Fruit fly (Drosophila melanogaster) whole organism, embryonic: ENCODE results near the gene Snx21.

Experiments used
- Abd-B ChIP-seq: fragments of 200-800 bp; sonication (Bioruptor generic); optimal IDR thresholded peaks from 2 replicates; lab custom pipeline; 2018; ENCODE audit warnings: missing biosample characterization, mild to moderate bottlenecking, missing genetic modification characterization, moderate library complexity
- Aef1 ChIP-seq: fragments of 200-800 bp; sonication (Bioruptor generic); IDR thresholded peaks from 3 replicates; pipeline ENCODE4 v1.3.6; 2022; ENCODE audit warnings: missing biosample characterization, missing genetic modification characterization
- CG13624 ChIP-seq: fragments of 200-800 bp; sonication (Bioruptor generic); optimal IDR thresholded peaks from 2 replicates; lab custom pipeline; 2016; ENCODE audit warnings: missing biosample characterization, missing genetic modification characterization
- CG13775 ChIP-seq: fragments of 200-800 bp; sonication (Bioruptor generic); optimal IDR thresholded peaks from 3 replicates; lab custom pipeline; 2017; ENCODE audit warnings: missing biosample characterization, mild to moderate bottlenecking, missing genetic modification characterization
- CG15601 ChIP-seq: fragments of 200-800 bp; sonication (Bioruptor generic); optimal IDR thresholded peaks from 3 replicates; lab custom pipeline; 2019; ENCODE audit warnings: missing biosample characterization, mild to moderate bottlenecking, missing genetic modification characterization, moderate library complexity
- CG16815 ChIP-seq: fragments of 200-800 bp; sonication (Bioruptor generic); optimal IDR thresholded peaks from 3 replicates; lab custom pipeline; 2017; ENCODE audit warnings: missing biosample characterization, mild to moderate bottlenecking, missing genetic modification characterization
- CG18011 ChIP-seq: fragments of 200-800 bp; sonication (Bioruptor generic); optimal IDR thresholded peaks from 2 replicates; lab custom pipeline; 2017; ENCODE audit warnings: missing biosample characterization, missing genetic modification characterization, mild to moderate bottlenecking, moderate library complexity, missing genotype
- CG18619 ChIP-seq: fragments of 200-800 bp; sonication (Bioruptor generic); optimal IDR thresholded peaks from 3 replicates; lab custom pipeline; 2017; ENCODE audit warnings: missing biosample characterization, mild to moderate bottlenecking, missing genetic modification characterization
- CG2120 ChIP-seq: fragments of 200-800 bp; sonication (Bioruptor generic); optimal IDR thresholded peaks from 3 replicates; lab custom pipeline; 2016; ENCODE audit warnings: missing biosample characterization, missing genetic modification characterization
- CG30020 ChIP-seq: fragments of 200-800 bp; optimal IDR thresholded peaks from 2 replicates; lab custom pipeline; 2019; ENCODE audit warnings: missing biosample characterization, mild to moderate bottlenecking, missing genetic modification characterization, moderate library complexity
- CG3163 ChIP-seq: fragments of 200-800 bp; sonication (Bioruptor generic); optimal IDR thresholded peaks from 3 replicates; lab custom pipeline; 2016; ENCODE audit warnings: missing biosample characterization, missing genetic modification characterization
- CG43689 ChIP-seq: fragments of 200-800 bp; sonication (Bioruptor generic); IDR thresholded peaks from 2 replicates; pipeline ENCODE4 v1.3.6; 2022; ENCODE audit warnings: missing biosample characterization, missing genetic modification characterization
- CG4404 ChIP-seq: fragments of 200-800 bp; sonication (Bioruptor generic); IDR thresholded peaks from 2 replicates; pipeline ENCODE4 v1.3.6; 2022; ENCODE audit warnings: missing biosample characterization, missing genetic modification characterization
- CG4730 ChIP-seq: fragments of 200-800 bp; sonication (Bioruptor generic); IDR thresholded peaks from 2 replicates; pipeline ENCODE4 v1.3.6; 2022; ENCODE audit warnings: missing biosample characterization, missing genetic modification characterization
- CG4820 ChIP-seq: fragments of 200-800 bp; sonication (Bioruptor generic); optimal IDR thresholded peaks from 3 replicates; lab custom pipeline; 2016; ENCODE audit warnings: missing biosample characterization, missing genetic modification characterization
- CG6272 ChIP-seq: fragments of 200-800 bp; sonication (Bioruptor generic); IDR thresholded peaks from 2 replicates; pipeline ENCODE4 v1.3.6; 2022; ENCODE audit warnings: missing biosample characterization, missing genetic modification characterization
- CG6654 ChIP-seq: fragments of 200-800 bp; sonication (Bioruptor generic); optimal IDR thresholded peaks from 2 replicates; lab custom pipeline; 2017; ENCODE audit warnings: missing biosample characterization, mild to moderate bottlenecking, missing genetic modification characterization
- CG7987 ChIP-seq: fragments of 200-800 bp; sonication (Bioruptor generic); optimal IDR thresholded peaks from 2 replicates; lab custom pipeline; 2018; ENCODE audit warnings: missing biosample characterization, mild to moderate bottlenecking, missing genetic modification characterization, moderate library complexity
- CG8478 ChIP-seq: fragments of >200 bp; optimal IDR thresholded peaks from 2 replicates; lab custom pipeline; 2018
- CG9609 ChIP-seq: fragments of 200-800 bp; sonication (Bioruptor generic); optimal IDR thresholded peaks from 3 replicates; lab custom pipeline; 2016; ENCODE audit warnings: missing biosample characterization, missing genetic modification characterization
- Deaf1 ChIP-seq: fragments of 200-800 bp; optimal IDR thresholded peaks from 3 replicates; lab custom pipeline; 2019; ENCODE audit warnings: missing biosample characterization, mild to moderate bottlenecking, missing genetic modification characterization, moderate library complexity
- Doc3 ChIP-seq: fragments of 200-800 bp; sonication (Bioruptor generic); IDR thresholded peaks from 3 replicates; pipeline ENCODE4 v1.3.6; 2022; ENCODE audit warnings: missing biosample characterization, missing genetic modification characterization; ENCODE audit not compliant: partially characterized antibody
- E2f2 ChIP-seq: fragments of 200-800 bp; sonication (Bioruptor generic); IDR thresholded peaks from 2 replicates; pipeline ENCODE4 v1.3.6; 2022; ENCODE audit warnings: missing biosample characterization, missing genetic modification characterization
- HHEX ChIP-seq: fragments of 200-800 bp; sonication (Bioruptor generic); optimal IDR thresholded peaks from 3 replicates; lab custom pipeline; 2017; ENCODE audit warnings: missing biosample characterization, mild to moderate bottlenecking, missing genetic modification characterization, missing genetic modification reagents
- Kr ChIP-seq: fragments of 200-800 bp; sonication (Bioruptor generic); optimal IDR thresholded peaks from 2 replicates; lab custom pipeline; 2017; ENCODE audit warnings: missing biosample characterization, mild to moderate bottlenecking, missing genetic modification characterization
- Lhr ChIP-seq: fragments of 200-800 bp; sonication (Bioruptor generic); optimal IDR thresholded peaks from 3 replicates; lab custom pipeline; 2017; ENCODE audit warnings: mild to moderate bottlenecking, missing biosample characterization, missing genetic modification reagents, missing genetic modification characterization
- Mad ChIP-seq: fragments of 200-800 bp; sonication (Bioruptor generic); optimal IDR thresholded peaks from 2 replicates; lab custom pipeline; 2016; ENCODE audit warnings: missing biosample characterization, missing genetic modification characterization
- Med ChIP-seq: fragments of 200-800 bp; sonication (Bioruptor generic); peaks from one replicate; lab custom pipeline; 2016; ENCODE audit warnings: missing biosample characterization, missing genetic modification characterization, mild to moderate bottlenecking, inconsistent platforms, moderate library complexity
- Mrtf ChIP-seq: fragments of 200-800 bp; sonication (Bioruptor generic); IDR thresholded peaks from 3 replicates; pipeline ENCODE4 v1.3.6; 2022; ENCODE audit warnings: missing biosample characterization, missing genetic modification characterization
- Rx ChIP-seq: fragments of 200-800 bp; sonication (Bioruptor generic); IDR thresholded peaks from 2 replicates; pipeline ENCODE4 v1.3.6; 2022; ENCODE audit warnings: missing biosample characterization, missing genetic modification characterization
- Sox100B ChIP-seq: fragments of 200-800 bp; sonication (Bioruptor generic); optimal IDR thresholded peaks from 3 replicates; lab custom pipeline; 2018; ENCODE audit warnings: missing biosample characterization, mild to moderate bottlenecking, missing genetic modification characterization
- Spps ChIP-seq: fragments of 200-800 bp; sonication (Bioruptor generic); optimal IDR thresholded peaks from 2 replicates; lab custom pipeline; 2018; ENCODE audit warnings: missing biosample characterization, mild to moderate bottlenecking, missing genetic modification characterization
- amos ChIP-seq: fragments of 200-800 bp; sonication (Bioruptor generic); IDR thresholded peaks from 2 replicates; pipeline ENCODE4 v1.3.6; 2022; ENCODE audit warnings: missing biosample characterization, missing genetic modification characterization; ENCODE audit not compliant: partially characterized antibody
- ash1 ChIP-seq: fragments of 200-800 bp; sonication (Bioruptor generic); optimal IDR thresholded peaks from 2 replicates; lab custom pipeline; 2018; ENCODE audit warnings: missing biosample characterization, mild to moderate bottlenecking, missing genetic modification characterization
- chn ChIP-seq: fragments of 200-800 bp; sonication (Bioruptor generic); optimal IDR thresholded peaks from 2 replicates; lab custom pipeline; 2016; ENCODE audit warnings: missing biosample characterization, missing genetic modification characterization
- en ChIP-seq: fragments of 200-800 bp; sonication (Bioruptor generic); optimal IDR thresholded peaks from 2 replicates; lab custom pipeline; 2016; ENCODE audit warnings: missing biosample characterization, missing genetic modification characterization
- ewg ChIP-seq: fragments of 200-800 bp; sonication (Bioruptor generic); optimal IDR thresholded peaks from 3 replicates; lab custom pipeline; 2017; ENCODE audit warnings: mild to moderate bottlenecking, missing biosample characterization, missing genetic modification reagents, missing genetic modification characterization
- gsb ChIP-seq: fragments of 200-800 bp; sonication (Bioruptor generic); IDR thresholded peaks from 2 replicates; pipeline ENCODE4 v1.3.6; 2022; ENCODE audit warnings: missing biosample characterization, missing genetic modification characterization
- h ChIP-seq: fragments of >200 bp; optimal IDR thresholded peaks from 2 replicates; lab custom pipeline; 2017
- jing ChIP-seq: fragments of 200-800 bp; sonication (Bioruptor generic); optimal IDR thresholded peaks from 2 replicates; lab custom pipeline; 2018; ENCODE audit warnings: missing biosample characterization, mild to moderate bottlenecking, missing genetic modification characterization
- kay ChIP-seq: fragments of 200-800 bp; sonication (Bioruptor generic); optimal IDR thresholded peaks from 2 replicates; lab custom pipeline; 2016; ENCODE audit warnings: missing biosample characterization, missing genetic modification characterization
- nau ChIP-seq: fragments of 200-800 bp; sonication (Bioruptor generic); optimal IDR thresholded peaks from 3 replicates; lab custom pipeline; 2017; ENCODE audit warnings: missing biosample characterization, mild to moderate bottlenecking, missing genetic modification characterization, missing genetic modification reagents
- prd ChIP-seq, 3 experiments: fragments of >200 bp in 2 of 3; fragments of 200-800 bp in 1 of 3; sonication (Bioruptor generic) in 1 of 3; optimal IDR thresholded peaks in 2 of 3; IDR thresholded peaks in 1 of 3; 2 replicates in 2 of 3; 3 replicates in 1 of 3; pipeline versions ENCODE4 v1.3.6 to Lab custom; 2017 to 2022; ENCODE audit warnings: missing biosample characterization in 1 of 3, missing genetic modification characterization in 1 of 3
- rib ChIP-seq: fragments of 200-800 bp; sonication (Bioruptor generic); IDR thresholded peaks from 2 replicates; pipeline ENCODE4 v1.3.6; 2022; ENCODE audit warnings: missing biosample characterization, missing genetic modification characterization
- sens ChIP-seq: fragments of 200-800 bp; sonication (Bioruptor generic); peaks from one replicate; lab custom pipeline; 2016; ENCODE audit warnings: missing biosample characterization, missing genetic modification characterization
- seq ChIP-seq: fragments of 200-800 bp; sonication (Bioruptor generic); IDR thresholded peaks from 2 replicates; pipeline ENCODE4 v1.3.6; 2022; ENCODE audit warnings: missing biosample characterization, missing genetic modification characterization
- slp2 ChIP-seq: fragments of 200-800 bp; sonication (Bioruptor generic); optimal IDR thresholded peaks from 2 replicates; lab custom pipeline; 2016; ENCODE audit warnings: missing biosample characterization, missing genetic modification characterization
- stc ChIP-seq: fragments of 200-800 bp; sonication (Bioruptor generic); IDR thresholded peaks from 2 replicates; pipeline ENCODE4 v1.3.6; 2022; ENCODE audit warnings: missing biosample characterization, missing genetic modification characterization
- tio ChIP-seq: fragments of 200-800 bp; sonication (Bioruptor generic); optimal IDR thresholded peaks from 2 replicates; lab custom pipeline; 2017; ENCODE audit warnings: missing biosample characterization, missing genetic modification characterization, inconsistent platforms
- vfl ChIP-seq: fragments of 200-800 bp; sonication (Bioruptor generic); optimal IDR thresholded peaks from 2 replicates; lab custom pipeline; 2016; ENCODE audit warnings: missing biosample characterization, missing genetic modification characterization

Snx21 gene

dm6 chr2L:2750337-2751084, 15.0 kb downstream of the Snx21 start (continued):
- TF ChIP-seq ewg (peak; percentile 54), Sox100B (GFP tag; lab: Kevin White, UChicago) (peak; percentile 81), Kr (GFP tag; lab: Kevin White, UChicago) (no peak), CG13775 (GFP tag; lab: Kevin White, UChicago) (peak; percentile 45), tio (GFP tag; lab: Kevin White, UChicago) (peak; percentile 12), CG18011 (GFP tag; lab: Kevin White, UChicago) (peak; percentile 21), Lhr (GFP tag; lab: Kevin White, UChicago) (no peak), CG8478 (no peak), CG6272 (GFP tag; lab: Robert Waterston, UW) (peak; percentile 75), CG30020 (peak; percentile 4), jing (GFP tag; lab: Kevin White, UChicago) (peak; percentile 48), CG4730 (GFP tag; lab: Robert Waterston, UW) (no peak), slp2 (peak; percentile 79), Deaf1 (tag; lab: Kevin White, UChicago) (peak; percentile 86), Mrtf (GFP tag; lab: Robert Waterston, UW) (no peak), Doc3 (no peak), E2f2 (GFP tag; lab: Robert Waterston, UW) (no peak), Mad (no peak), en (GFP tag; lab: Kevin White, UChicago) (peak; percentile 50), CG4404 (GFP tag; lab: Robert Waterston, UW) (no peak), amos (GFP tag; lab: Robert Waterston, UW) (no peak)

DNA sequence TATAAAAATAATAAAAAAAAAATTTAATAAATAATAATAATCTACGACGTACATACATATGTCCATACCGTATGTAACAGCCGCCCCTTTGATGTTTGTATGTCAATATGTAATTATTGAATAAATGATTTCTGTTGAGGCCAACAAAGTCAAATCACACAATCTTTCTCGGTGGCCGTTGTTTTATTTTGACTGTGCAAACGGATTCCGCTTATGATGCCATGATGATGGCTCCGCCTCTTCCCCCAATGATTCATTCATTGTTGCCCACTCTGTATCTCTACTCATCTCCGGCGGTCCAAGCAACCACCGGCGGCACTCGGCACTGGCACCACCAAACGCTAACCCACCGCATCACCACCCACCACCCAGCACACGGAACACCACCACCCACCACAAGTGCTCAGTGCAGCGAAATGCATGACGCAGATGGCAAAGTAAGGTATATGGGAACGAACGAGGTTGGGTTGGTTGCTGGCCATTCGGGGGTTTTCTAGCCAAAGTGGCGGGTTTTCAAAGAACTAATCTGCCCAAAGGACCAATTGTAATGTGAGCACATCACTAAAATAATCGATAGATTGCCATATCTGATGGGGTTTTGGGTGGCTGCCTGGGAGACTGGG, 16.2 kb downstream of the Snx21 start:
- TF ChIP-seq gsb (no peak), seq (GFP tag; lab: Robert Waterston, UW) (no peak), CG7987 (GFP tag; lab: Kevin White, UChicago) (peak; percentile 5), CG2120 (GFP tag; lab: Kevin White, UChicago) (peak; percentile 53), CG18619 (no peak), ash1 (GFP tag; lab: Kevin White, UChicago) (no peak), chn (GFP tag; lab: Kevin White, UChicago) (peak; percentile 53), CG6654 (GFP tag; lab: Kevin White, UChicago) (no peak), h (lab: Kevin White, UChicago) (no peak), kay (GFP tag; lab: Kevin White, UChicago) (no peak), prd (optimal IDR thresholded peaks at IDR 0.05; lab: Kevin White, UChicago) (no peak), prd (GFP tag; IDR thresholded peaks at IDR 0.05; lab: Robert Waterston, UW) (no peak), CG15601 (tag; lab: Kevin White, UChicago) (no peak), Med (GFP tag; lab: Kevin White, UChicago) (peak; percentile 61), HHEX (GFP tag; lab: Kevin White, UChicago) (no peak), rib (GFP tag; lab: Robert Waterston, UW) (no peak), CG9609 (GFP tag; lab: Kevin White, UChicago) (no peak), CG3163 (no peak), vfl (GFP tag; lab: Kevin White, UChicago) (no peak), CG43689 (GFP tag; lab: Robert Waterston, UW) (no peak), Aef1 (GFP tag; lab: Robert Waterston, UW) (no peak), nau (GFP tag; lab: Kevin White, UChicago) (peak; percentile 27), stc (GFP tag; lab: Robert Waterston, UW) (no peak), Spps (no peak), CG4820 (no peak), Abd-B (no peak), CG13624 (GFP tag; lab: Kevin White, UChicago) (no peak), Rx (GFP tag; lab: Robert Waterston, UW) (no peak), sens (peak; percentile 66), CG6272 (GFP tag; lab: Robert Waterston, UW) (0 out of 2 replicates have a peak, but pooled peaks have one; percentile 42), CG16815 (GFP tag; lab: Kevin White, UChicago) (no peak)
